Worm (Caenorhabditis elegans): Measurements from ENCODE around the gene T16G12.13.

DNA sequence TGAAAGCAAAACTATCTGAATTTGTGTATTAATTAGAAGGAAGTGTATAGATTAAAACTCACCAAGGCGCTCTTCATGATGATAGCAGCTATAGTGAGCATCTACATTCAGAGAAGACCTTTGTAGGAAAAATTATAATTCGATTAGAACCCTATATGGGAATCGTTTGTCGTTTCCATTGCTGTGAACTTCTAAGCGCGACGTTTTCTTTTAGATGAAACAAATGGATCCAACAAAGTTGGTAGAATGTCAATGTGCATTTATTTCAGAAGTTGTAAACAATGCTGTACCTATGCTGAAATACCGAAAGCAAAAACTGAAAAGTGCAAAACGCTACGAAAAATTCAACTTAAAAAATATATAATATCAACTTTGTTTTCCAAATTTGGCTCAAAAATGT lies 4.6 kb upstream of the T16G12.13 start, which contains the start of gene T16G12.10:
- no peak for TF ChIP-seq xnd-1 (tag; optimal IDR thresholded peaks at IDR 0.05)
- no peak for TF ChIP-seq ets-4 (GFP tag; optimal IDR thresholded peaks at IDR 0.05)
- no peak for TF ChIP-seq snpc-4 (GFP tag; optimal IDR thresholded peaks at IDR 0.05)
- TF ChIP-seq snpc-4 (tag; optimal IDR thresholded peaks at IDR 0.05): no peak
- no peak for TF ChIP-seq hmg-20 (GFP tag; IDR thresholded peaks at IDR 0.05)
- no peak for TF ChIP-seq pha-4 (tag; optimal IDR thresholded peaks at IDR 0.05)
- no peak for TF ChIP-seq ceh-40 (GFP tag; IDR thresholded peaks at IDR 0.05)
- TF ChIP-seq tbx-9 (tag; optimal IDR thresholded peaks at IDR 0.05; ENCODE audit: borderline replicate concordance): no peak
- no peak for TF ChIP-seq lin-26 (GFP tag; IDR thresholded peaks at IDR 0.05)
- TF ChIP-seq ztf-26 (tag; optimal IDR thresholded peaks at IDR 0.05): no peak
- TF ChIP-seq aptf-3 (GFP tag; IDR thresholded peaks at IDR 0.05): no peak
- no peak for TF ChIP-seq ztf-3 (GFP tag; optimal IDR thresholded peaks at IDR 0.05)
- TF ChIP-seq unc-62 (GFP tag; optimal IDR thresholded peaks at IDR 0.05): no peak
- TF ChIP-seq nfya-1 (tag; optimal IDR thresholded peaks at IDR 0.05; ENCODE audit: borderline replicate concordance, insufficient read depth): no peak

Data from whole organism, young adult.